Worm (Caenorhabditis elegans) whole organism, mixed stage, embryonic: Measurements from ENCODE around the gene C49C3.10.

Source experiments
- elt-1 ChIP-seq: sonication (generic microtip); optimal IDR thresholded peaks from 2 replicates; lab custom pipeline; 2017; ENCODE audit warnings: missing genetic modification characterization, mild to moderate bottlenecking, missing compliant biosample characterization, antibody characterized with exemption, moderate library complexity, borderline replicate concordance; ENCODE audit not compliant: insufficient read depth
- lin-32 ChIP-seq: fragments of 200-800 bp; sonication (Bioruptor generic); optimal IDR thresholded peaks from 2 replicates; lab custom pipeline; 2018; ENCODE audit warnings: mild to moderate bottlenecking, missing genetic modification characterization, missing compliant biosample characterization
- mep-1 ChIP-seq: fragments of 150-350 bp; optimal IDR thresholded peaks from 2 replicates; lab custom pipeline; 2017; ENCODE audit warnings: missing biosample characterization, missing genetic modification reagents, missing genetic modification characterization, inconsistent platforms
- nhr-12 ChIP-seq: fragments of 150-350 bp; optimal IDR thresholded peaks from 2 replicates; lab custom pipeline; 2014; ENCODE audit warnings: missing biosample characterization, missing genetic modification characterization
- nhr-28 ChIP-seq: fragments of 150-350 bp; optimal IDR thresholded peaks from 2 replicates; lab custom pipeline; 2014; ENCODE audit warnings: missing biosample characterization, missing genetic modification characterization
- snpc-4 ChIP-seq: fragments of 150-350 bp; optimal IDR thresholded peaks from 2 replicates; lab custom pipeline; 2014; ENCODE audit warnings: missing biosample characterization, missing genetic modification characterization

- TF ChIP-seq nhr-28 (no peak), snpc-4 (tag; lab: Kevin White, UChicago) (no peak), mep-1 (tag; lab: Kevin White, UChicago) (no peak), nhr-12 (tag; lab: Kevin White, UChicago) (no peak), lin-32 (GFP tag; lab: Kevin White, UChicago) (no peak), elt-1 (tag; lab: Kevin White, UChicago) (no peak)
These were observed 7.6 kb downstream of the C49C3.10 start, which contains the start of gene C49C3.6 for ce11 chrIV:17331100-17331577.
